Fruit fly (Drosophila melanogaster) whole organism, embryonic: ENCODE data around the gene CG4115.

Experiments used
- Adf1 ChIP-seq: fragments of 200-800 bp; sonication (Bioruptor generic); IDR thresholded peaks from 2 replicates; pipeline ENCODE4 v1.3.6; 2022; ENCODE audit warnings: missing biosample characterization, missing genetic modification characterization
- Bgb ChIP-seq: fragments of 200-800 bp; sonication (Bioruptor generic); IDR thresholded peaks from 2 replicates; pipeline ENCODE4 v1.3.6; 2022; ENCODE audit warnings: missing biosample characterization, missing genetic modification characterization; ENCODE audit not compliant: partially characterized antibody
- CG11723 ChIP-seq: fragments of 200-800 bp; sonication (Bioruptor generic); optimal IDR thresholded peaks from 2 replicates; lab custom pipeline; 2017; ENCODE audit warnings: missing biosample characterization, mild to moderate bottlenecking, missing genetic modification characterization
- CG12942 ChIP-seq: fragments of 200-800 bp; sonication (Bioruptor generic); optimal IDR thresholded peaks from 3 replicates; lab custom pipeline; 2016; ENCODE audit warnings: missing biosample characterization, missing genetic modification characterization
- CG1647 ChIP-seq: fragments of 200-800 bp; sonication (Bioruptor generic); optimal IDR thresholded peaks from 3 replicates; lab custom pipeline; 2016; ENCODE audit warnings: missing biosample characterization, missing genetic modification characterization
- CG17829 ChIP-seq: fragments of 200-800 bp; optimal IDR thresholded peaks from 2 replicates; lab custom pipeline; 2019; ENCODE audit warnings: missing biosample characterization, mild to moderate bottlenecking, missing genetic modification characterization, moderate library complexity
- CG2875 ChIP-seq: fragments of 200-800 bp; sonication (Bioruptor generic); optimal IDR thresholded peaks from 2 replicates; lab custom pipeline; 2017; ENCODE audit warnings: missing biosample characterization, mild to moderate bottlenecking, missing genetic modification characterization, missing genetic modification reagents
- CG30403 ChIP-seq: fragments of 200-800 bp; sonication (Bioruptor generic); optimal IDR thresholded peaks from 3 replicates; lab custom pipeline; 2016; ENCODE audit warnings: missing biosample characterization, missing genetic modification characterization
- CG31441 ChIP-seq: fragments of 200-800 bp; sonication (Bioruptor generic); IDR thresholded peaks from 2 replicates; pipeline ENCODE4 v1.3.6; 2022; ENCODE audit warnings: missing biosample characterization, missing genetic modification characterization
- CG42726 ChIP-seq: fragments of 200-800 bp; sonication (Bioruptor generic); IDR thresholded peaks from 2 replicates; pipeline ENCODE4 v1.3.6; 2022; ENCODE audit warnings: missing biosample characterization, missing genetic modification characterization; ENCODE audit not compliant: partially characterized antibody
- CG4282 ChIP-seq: fragments of 200-800 bp; sonication (Bioruptor generic); optimal IDR thresholded peaks from 2 replicates; lab custom pipeline; 2016; ENCODE audit warnings: missing biosample characterization, missing genetic modification characterization
- CG4730 ChIP-seq: fragments of 200-800 bp; sonication (Bioruptor generic); IDR thresholded peaks from 2 replicates; pipeline ENCODE4 v1.3.6; 2022; ENCODE audit warnings: missing biosample characterization, missing genetic modification characterization
- CG5953 ChIP-seq: fragments of 200-800 bp; sonication (Bioruptor generic); IDR thresholded peaks from 2 replicates; pipeline ENCODE4 v1.3.6; 2022; ENCODE audit warnings: missing biosample characterization, missing genetic modification characterization
- CG6175 ChIP-seq: fragments of 200-800 bp; sonication (Bioruptor generic); IDR thresholded peaks from 3 replicates; pipeline ENCODE4 v1.3.6; 2022; ENCODE audit warnings: missing biosample characterization, missing genetic modification characterization
- CG7271 ChIP-seq: fragments of 200-800 bp; sonication (Bioruptor generic); optimal IDR thresholded peaks from 2 replicates; lab custom pipeline; 2018; ENCODE audit warnings: missing biosample characterization, mild to moderate bottlenecking, missing genetic modification characterization, moderate library complexity
- CG8089 ChIP-seq: fragments of 200-800 bp; sonication (Bioruptor generic); optimal IDR thresholded peaks from 3 replicates; lab custom pipeline; 2016; ENCODE audit warnings: missing biosample characterization, missing genetic modification characterization
- CG8359 ChIP-seq: fragments of 200-800 bp; sonication (Bioruptor generic); optimal IDR thresholded peaks from 2 replicates; lab custom pipeline; 2017; ENCODE audit warnings: missing biosample characterization, mild to moderate bottlenecking, missing genetic modification characterization, borderline replicate concordance
- CG8944 ChIP-seq: fragments of 200-800 bp; sonication (Bioruptor generic); optimal IDR thresholded peaks from 3 replicates; lab custom pipeline; 2016; ENCODE audit warnings: missing biosample characterization, missing genetic modification characterization
- CTCF ChIP-seq: fragments of 200-800 bp; sonication (Bioruptor generic); optimal IDR thresholded peaks from 2 replicates; lab custom pipeline; 2017; ENCODE audit warnings: missing biosample characterization, mild to moderate bottlenecking, missing genetic modification characterization, moderate library complexity
- Camta ChIP-seq: fragments of 200-800 bp; sonication (Bioruptor generic); optimal IDR thresholded peaks from 2 replicates; lab custom pipeline; 2016; ENCODE audit warnings: missing biosample characterization, missing genetic modification characterization
- CkIIα-i1 ChIP-seq: fragments of 200-800 bp; sonication (Bioruptor generic); IDR thresholded peaks from 2 replicates; pipeline ENCODE4 v1.3.6; 2022; ENCODE audit warnings: missing biosample characterization, missing genetic modification characterization
- CoRest ChIP-seq: fragments of 200-800 bp; sonication (Bioruptor generic); optimal IDR thresholded peaks from 3 replicates; lab custom pipeline; 2018; ENCODE audit warnings: missing biosample characterization, mild to moderate bottlenecking, missing genetic modification characterization, moderate library complexity
- D19A ChIP-seq: fragments of 200-800 bp; optimal IDR thresholded peaks from 3 replicates; lab custom pipeline; 2019; ENCODE audit warnings: missing biosample characterization, mild to moderate bottlenecking, missing genetic modification characterization, moderate library complexity
- Deaf1 ChIP-seq: fragments of 200-800 bp; optimal IDR thresholded peaks from 3 replicates; lab custom pipeline; 2019; ENCODE audit warnings: missing biosample characterization, mild to moderate bottlenecking, missing genetic modification characterization, moderate library complexity
- E2f1 ChIP-seq: fragments of 200-800 bp; sonication (Bioruptor generic); IDR thresholded peaks from 2 replicates; pipeline ENCODE4 v1.3.6; 2022; ENCODE audit warnings: missing biosample characterization, missing genetic modification characterization
- Fer1 ChIP-seq: fragments of 200-800 bp; sonication (Bioruptor generic); optimal IDR thresholded peaks from 2 replicates; lab custom pipeline; 2017; ENCODE audit warnings: missing biosample characterization, mild to moderate bottlenecking, missing genetic modification characterization
- Hr51 ChIP-seq, 2 experiments: fragments of 200-800 bp; sonication (Bioruptor generic); optimal IDR thresholded peaks; 2 replicates in 1 of 2; 3 replicates in 1 of 2; lab custom pipeline; 2016 to 2018; ENCODE audit warnings: missing biosample characterization in 2 of 2, missing genetic modification characterization in 2 of 2, mild to moderate bottlenecking in 1 of 2, moderate library complexity in 1 of 2
- Mad ChIP-seq: fragments of 200-800 bp; sonication (Bioruptor generic); optimal IDR thresholded peaks from 2 replicates; lab custom pipeline; 2016; ENCODE audit warnings: missing biosample characterization, missing genetic modification characterization
- Nf-YB ChIP-seq: fragments of 200-800 bp; sonication (Bioruptor generic); optimal IDR thresholded peaks from 3 replicates; lab custom pipeline; 2019; ENCODE audit warnings: missing biosample characterization, mild to moderate bottlenecking, missing genetic modification characterization, moderate library complexity
- Ptx1 ChIP-seq: fragments of 200-800 bp; sonication (Bioruptor generic); IDR thresholded peaks from 2 replicates; pipeline ENCODE4 v1.3.6; 2022; ENCODE audit warnings: missing biosample characterization, missing genetic modification characterization
- Side ChIP-seq: fragments of 200-800 bp; sonication (Bioruptor generic); optimal IDR thresholded peaks from 2 replicates; lab custom pipeline; 2016; ENCODE audit warnings: missing biosample characterization, missing genetic modification characterization
- Six4 ChIP-seq: fragments of 200-800 bp; sonication (Bioruptor generic); optimal IDR thresholded peaks from 2 replicates; lab custom pipeline; 2016; ENCODE audit warnings: missing biosample characterization, missing genetic modification characterization
- Vsx1 ChIP-seq: fragments of 200-800 bp; sonication (Bioruptor generic); optimal IDR thresholded peaks from 2 replicates; lab custom pipeline; 2017; ENCODE audit warnings: missing biosample characterization, mild to moderate bottlenecking, missing genetic modification characterization, missing genetic modification reagents
- ara ChIP-seq: fragments of 200-800 bp; sonication (Bioruptor generic); IDR thresholded peaks from 2 replicates; pipeline ENCODE4 v1.3.6; 2022; ENCODE audit warnings: missing biosample characterization, missing genetic modification characterization
- az2 ChIP-seq: fragments of 200-800 bp; sonication (Bioruptor generic); optimal IDR thresholded peaks from 3 replicates; lab custom pipeline; 2016; ENCODE audit warnings: missing biosample characterization, missing genetic modification characterization
- chinmo ChIP-seq: fragments of 200-800 bp; sonication (Bioruptor generic); IDR thresholded peaks from 4 replicates; pipeline ENCODE4 v1.3.6; 2022; ENCODE audit warnings: missing biosample characterization, missing genetic modification characterization; ENCODE audit not compliant: partially characterized antibody
- gsb-n ChIP-seq: fragments of 200-800 bp; sonication (Bioruptor generic); optimal IDR thresholded peaks from 3 replicates; lab custom pipeline; 2018; ENCODE audit warnings: missing biosample characterization, mild to moderate bottlenecking, missing genetic modification characterization
- hkb ChIP-seq, 2 experiments: fragments of 200-800 bp in 1 of 2; fragments of >200 bp in 1 of 2; sonication (Bioruptor generic) in 1 of 2; IDR thresholded peaks in 1 of 2; optimal IDR thresholded peaks in 1 of 2; 2 replicates each; pipeline versions ENCODE4 v1.3.6 to Lab custom; 2017 to 2022; ENCODE audit warnings: missing biosample characterization in 1 of 2, missing genetic modification characterization in 1 of 2
- ken ChIP-seq: fragments of 200-800 bp; sonication (Bioruptor generic); IDR thresholded peaks from 3 replicates; pipeline ENCODE4 v1.3.6; 2022; ENCODE audit warnings: missing biosample characterization, missing genetic modification characterization
- nau ChIP-seq: fragments of 200-800 bp; sonication (Bioruptor generic); optimal IDR thresholded peaks from 3 replicates; lab custom pipeline; 2017; ENCODE audit warnings: missing biosample characterization, mild to moderate bottlenecking, missing genetic modification characterization, missing genetic modification reagents
- nerfin-1 ChIP-seq: fragments of 200-800 bp; sonication (Bioruptor generic); optimal IDR thresholded peaks from 3 replicates; lab custom pipeline; 2019; ENCODE audit warnings: missing biosample characterization, mild to moderate bottlenecking, missing genetic modification characterization, moderate library complexity
- nerfin-2 ChIP-seq: fragments of 200-800 bp; sonication (Bioruptor generic); IDR thresholded peaks from 2 replicates; pipeline ENCODE4 v1.3.6; 2022; ENCODE audit warnings: missing biosample characterization, missing genetic modification characterization; ENCODE audit not compliant: partially characterized antibody
- nmo ChIP-seq: fragments of 200-800 bp; sonication (Bioruptor generic); optimal IDR thresholded peaks from 2 replicates; lab custom pipeline; 2018; ENCODE audit warnings: missing biosample characterization, mild to moderate bottlenecking, missing genetic modification characterization, moderate library complexity
- pb ChIP-seq: fragments of 200-800 bp; sonication (Bioruptor generic); optimal IDR thresholded peaks from 3 replicates; lab custom pipeline; 2016; ENCODE audit warnings: missing biosample characterization, missing genetic modification characterization
- ro ChIP-seq: fragments of 200-800 bp; sonication (Bioruptor generic); IDR thresholded peaks from 2 replicates; pipeline ENCODE4 v1.3.6; 2022; ENCODE audit warnings: missing biosample characterization, missing genetic modification characterization
- sd ChIP-seq: fragments of 200-800 bp; sonication (Bioruptor generic); optimal IDR thresholded peaks from 3 replicates; lab custom pipeline; 2018; ENCODE audit warnings: missing biosample characterization, mild to moderate bottlenecking, missing genetic modification characterization, moderate library complexity
- trh ChIP-seq: fragments of 200-800 bp; sonication (Bioruptor generic); optimal IDR thresholded peaks from 2 replicates; lab custom pipeline; 2016; ENCODE audit warnings: missing biosample characterization, missing genetic modification characterization
- zfh1 ChIP-seq: fragments of 200-800 bp; sonication (Bioruptor generic); IDR thresholded peaks from 3 replicates; pipeline ENCODE4 v1.3.6; 2022; ENCODE audit warnings: missing biosample characterization, missing genetic modification characterization

The CG4115 gene

dm6 chr3R:12406235-12407196 is 46.7 kb downstream of the CG4115 start, which contains the start of gene CG5167 (continued):
- TF ChIP-seq nerfin-2 (GFP tag; lab: Robert Waterston, UW) (peak; percentile 23; the same call in 1 of the 2 replicates), CG4282 (peak; percentile 18), nau (GFP tag; lab: Kevin White, UChicago) (no peak), nerfin-1 (peak; percentile 7), Ptx1 (GFP tag; lab: Robert Waterston, UW) (no peak), gsb-n (tag; lab: Kevin White, UChicago) (peak; percentile 7), ro (GFP tag; lab: Robert Waterston, UW) (no peak), Vsx1 (GFP tag; lab: Kevin White, UChicago) (peak; percentile 9), hkb (optimal IDR thresholded peaks at IDR 0.05; lab: Kevin White, UChicago) (no peak), hkb (GFP tag; IDR thresholded peaks at IDR 0.05; lab: Robert Waterston, UW) (peak; percentile 59), CTCF (GFP tag; lab: Kevin White, UChicago) (no peak), CG8089 (GFP tag; lab: Kevin White, UChicago) (no peak), Side (GFP tag; lab: Kevin White, UChicago) (no peak), Camta (GFP tag; lab: Kevin White, UChicago) (peak; percentile 32), nmo (GFP tag; lab: Kevin White, UChicago) (peak; percentile 22), ken (GFP tag; lab: Robert Waterston, UW) (no peak), CG2875 (GFP tag; lab: Kevin White, UChicago) (no peak), Deaf1 (peak; percentile 50), az2 (GFP tag; lab: Kevin White, UChicago) (peak; percentile 37), CG4730 (GFP tag; lab: Robert Waterston, UW) (peak; percentile 8; the same call in 1 of the 2 replicates), CoRest (peak; percentile 45), CG42726 (GFP tag; lab: Robert Waterston, UW) (no peak), pb (GFP tag; lab: Kevin White, UChicago) (no peak), Fer1 (GFP tag; lab: Kevin White, UChicago) (peak; percentile 58), trh (GFP tag; lab: Kevin White, UChicago) (no peak), Mad (GFP tag; lab: Kevin White, UChicago) (no peak), CkIIα-i1 (GFP tag; lab: Robert Waterston, UW) (no peak), CG31441 (GFP tag; lab: Robert Waterston, UW) (peak; percentile 38; the same call in 1 of the 2 replicates), CG5953 (GFP tag; lab: Robert Waterston, UW) (no peak), Nf-YB (GFP tag; lab: Kevin White, UChicago) (no peak), CG17829 (tag; lab: Kevin White, UChicago) (peak; percentile 54), CG7271 (tag; lab: Kevin White, UChicago) (no peak), Six4 (GFP tag; lab: Kevin White, UChicago) (no peak), CG6175 (no peak), CG1647 (GFP tag; lab: Kevin White, UChicago) (no peak), CG8944 (GFP tag; lab: Kevin White, UChicago) (no peak), Hr51 (GFP tag; optimal IDR thresholded peaks at IDR 0.05; lab: Kevin White, UChicago) (peak in 1 of 2 experiments; percentile 48), D19A (tag; lab: Kevin White, UChicago) (peak; percentile 51), sd (tag; lab: Kevin White, UChicago) (no peak), Bgb (GFP tag; lab: Robert Waterston, UW) (no peak), CG30403 (GFP tag; lab: Kevin White, UChicago) (peak; percentile 34), CG8359 (GFP tag; lab: Kevin White, UChicago) (no peak), E2f1 (GFP tag; lab: Robert Waterston, UW) (no peak), CG12942 (peak; percentile 18), ara (no peak), CG11723 (GFP tag; lab: Kevin White, UChicago) (no peak), Adf1 (GFP tag; lab: Robert Waterston, UW) (no peak), chinmo (GFP tag; lab: Robert Waterston, UW) (0 out of 4 replicates have a peak, but pooled peaks have one; percentile 25), zfh1 (GFP tag; lab: Robert Waterston, UW) (no peak)
